Worm (Caenorhabditis elegans) whole organism, young adult: Measurements from ENCODE around the gene ttr-16.

Experiments
- C06A6.2 ChIP-seq: fragments of 200-800 bp; sonication (Bioruptor generic); conservative IDR thresholded peaks from 2 replicates; pipeline ENCODE4 v1.3.6; 2022; ENCODE audit warnings: missing genetic modification characterization, missing compliant biosample characterization
- F39B2.1 ChIP-seq: fragments of 200-800 bp; sonication (Bioruptor generic); IDR thresholded peaks from 2 replicates; pipeline ENCODE4 v1.3.6; 2022; ENCODE audit warnings: missing genetic modification reagents, missing genetic modification characterization, missing compliant biosample characterization
- F49E8.2 ChIP-seq: sonication (generic microtip); optimal IDR thresholded peaks from 3 replicates; lab custom pipeline; 2017; ENCODE audit warnings: missing genetic modification characterization, mild to moderate bottlenecking, missing compliant biosample characterization, antibody characterized with exemption, moderate library complexity; ENCODE audit not compliant: insufficient read depth
- T07F8.4 ChIP-seq: sonication (generic microtip); optimal IDR thresholded peaks from 2 replicates; lab custom pipeline; 2016; ENCODE audit warnings: mild to moderate bottlenecking, missing genetic modification characterization, moderate library complexity, missing compliant biosample characterization
- Y56A3A.18 ChIP-seq: fragments of 200-800 bp; sonication (Bioruptor generic); IDR thresholded peaks from 2 replicates; pipeline ENCODE4 v1.3.6; 2022; ENCODE audit warnings: missing genetic modification reagents, missing genetic modification characterization, missing compliant biosample characterization
- ZK185.1 ChIP-seq: sonication (generic microtip); optimal IDR thresholded peaks from 2 replicates; lab custom pipeline; 2016; ENCODE audit warnings: mild to moderate bottlenecking, missing genetic modification characterization, missing compliant biosample characterization; ENCODE audit not compliant: poor library complexity, severe bottlenecking
- atf-7 ChIP-seq: sonication (generic microtip); optimal IDR thresholded peaks from 2 replicates; lab custom pipeline; 2017; ENCODE audit warnings: mild to moderate bottlenecking, missing genetic modification characterization, missing compliant biosample characterization
- athp-1 ChIP-seq: sonication (generic microtip); optimal IDR thresholded peaks from 2 replicates; lab custom pipeline; 2017; ENCODE audit warnings: mild to moderate bottlenecking, missing genetic modification characterization, missing compliant biosample characterization
- attf-6 ChIP-seq: fragments of 200-800 bp; sonication (Bioruptor generic); IDR thresholded peaks from 2 replicates; pipeline ENCODE4 v1.3.6; 2022; ENCODE audit warnings: missing genetic modification reagents, missing genetic modification characterization, missing compliant biosample characterization
- ccch-3 ChIP-seq: fragments of 200-800 bp; sonication (Bioruptor generic); optimal IDR thresholded peaks from 2 replicates; lab custom pipeline; 2018; ENCODE audit warnings: mild to moderate bottlenecking, missing genetic modification characterization, missing compliant biosample characterization
- ceh-100 ChIP-seq: fragments of 200-800 bp; sonication (Bioruptor generic); IDR thresholded peaks from 2 replicates; pipeline ENCODE4 v1.3.6; 2022; ENCODE audit warnings: missing genetic modification reagents, missing genetic modification characterization, missing compliant biosample characterization
- ceh-27 ChIP-seq: fragments of 200-800 bp; sonication (Bioruptor generic); optimal IDR thresholded peaks from 2 replicates; lab custom pipeline; 2018; ENCODE audit warnings: mild to moderate bottlenecking, missing genetic modification characterization, moderate library complexity, missing compliant biosample characterization
- ceh-91 ChIP-seq: fragments of 200-800 bp; sonication (Bioruptor generic); IDR thresholded peaks from 2 replicates; pipeline ENCODE4 v1.3.6; 2022; ENCODE audit warnings: missing genetic modification reagents, missing genetic modification characterization, missing compliant biosample characterization
- dpff-1 ChIP-seq: sonication (generic microtip); optimal IDR thresholded peaks from 2 replicates; lab custom pipeline; 2017; ENCODE audit warnings: mild to moderate bottlenecking, missing genetic modification characterization, missing compliant biosample characterization
- hlh-26 ChIP-seq: fragments of 200-800 bp; sonication (Bioruptor generic); conservative IDR thresholded peaks from 2 replicates; pipeline ENCODE4 v1.3.6; 2022; ENCODE audit warnings: missing genetic modification reagents, missing genetic modification characterization, missing compliant biosample characterization
- hmg-1.2 ChIP-seq: fragments of 200-800 bp; sonication (Bioruptor generic); IDR thresholded peaks from 2 replicates; pipeline ENCODE4 v1.3.6; 2022; ENCODE audit warnings: missing genetic modification reagents, missing genetic modification characterization, missing compliant biosample characterization
- hsf-1 ChIP-seq: fragments of 200-800 bp; sonication (Bioruptor generic); IDR thresholded peaks from 2 replicates; pipeline ENCODE4 v1.3.6; 2022; ENCODE audit warnings: missing genetic modification reagents, missing genetic modification characterization, missing compliant biosample characterization
- lin-35 ChIP-seq, 3 experiments: fragments of 150-350 bp in 2 of 3; sonication (generic microtip) in 1 of 3; optimal IDR thresholded peaks; 2 replicates each; lab custom pipeline; 2014 to 2018; ENCODE audit warnings: missing biosample characterization in 3 of 3, missing genetic modification characterization in 3 of 3, missing genetic modification reagents in 3 of 3
- lin-40 ChIP-seq: sonication (generic microtip); optimal IDR thresholded peaks from 2 replicates; lab custom pipeline; 2016; ENCODE audit warnings: missing genetic modification characterization, mild to moderate bottlenecking, missing compliant biosample characterization, missing genotype, missing genetic modification reagents
- lir-1 ChIP-seq: fragments of 200-800 bp; sonication (Bioruptor generic); conservative IDR thresholded peaks from 2 replicates; pipeline ENCODE4 v1.3.6; 2022; ENCODE audit warnings: missing genetic modification reagents, missing genetic modification characterization, missing compliant biosample characterization
- lsy-27 ChIP-seq: sonication (generic microtip); optimal IDR thresholded peaks from 2 replicates; lab custom pipeline; 2017; ENCODE audit warnings: missing genetic modification characterization, mild to moderate bottlenecking, missing compliant biosample characterization, antibody characterized with exemption, missing genotype, borderline replicate concordance; ENCODE audit not compliant: insufficient read depth
- madf-3 ChIP-seq: fragments of 200-800 bp; sonication (Bioruptor generic); IDR thresholded peaks from 2 replicates; pipeline ENCODE4 v1.3.6; 2022; ENCODE audit warnings: missing genetic modification reagents, missing genetic modification characterization, missing compliant biosample characterization
- nfya-2 ChIP-seq: fragments of 200-800 bp; sonication (Bioruptor generic); IDR thresholded peaks from 2 replicates; pipeline ENCODE4 v1.3.6; 2022; ENCODE audit warnings: missing genetic modification reagents, missing genetic modification characterization, missing compliant biosample characterization
- nfyb-1 ChIP-seq: fragments of 200-800 bp; sonication (Bioruptor generic); IDR thresholded peaks from 2 replicates; pipeline ENCODE4 v1.3.6; 2022; ENCODE audit warnings: missing genetic modification reagents, missing genetic modification characterization, missing compliant biosample characterization
- nhr-120 ChIP-seq: fragments of 200-800 bp; sonication (Bioruptor generic); IDR thresholded peaks from 2 replicates; pipeline ENCODE4 v1.3.6; 2022; ENCODE audit warnings: missing genetic modification characterization, missing compliant biosample characterization
- nhr-80 ChIP-seq: sonication (generic microtip); optimal IDR thresholded peaks from 2 replicates; lab custom pipeline; 2016; ENCODE audit warnings: missing genetic modification characterization, missing compliant biosample characterization
- rcor-1 ChIP-seq: fragments of 200-800 bp; sonication (Bioruptor generic); IDR thresholded peaks from 2 replicates; pipeline ENCODE4 v1.3.6; 2022; ENCODE audit warnings: missing genetic modification reagents, missing genetic modification characterization, missing compliant biosample characterization
- sdz-38 ChIP-seq: sonication (generic microtip); optimal IDR thresholded peaks from 2 replicates; lab custom pipeline; 2016; ENCODE audit warnings: missing genotype, missing genetic modification characterization, missing compliant biosample characterization
- snpc-1.1 ChIP-seq: sonication (generic microtip); optimal IDR thresholded peaks from 2 replicates; lab custom pipeline; 2017; ENCODE audit warnings: missing genetic modification characterization, mild to moderate bottlenecking, missing compliant biosample characterization, antibody characterized with exemption, moderate library complexity, missing genotype, missing genetic modification reagents; ENCODE audit not compliant: insufficient read depth
- snpc-3.4 ChIP-seq: sonication (generic microtip); optimal IDR thresholded peaks from 2 replicates; lab custom pipeline; 2017; ENCODE audit warnings: missing genetic modification characterization, mild to moderate bottlenecking, missing compliant biosample characterization, antibody characterized with exemption, moderate library complexity, missing genotype, missing genetic modification reagents
- snpc-4 ChIP-seq, 5 experiments: fragments of 150-350 bp in 1 of 5; sonication (generic microtip) in 4 of 5; optimal IDR thresholded peaks; 2 replicates each; lab custom pipeline; 2014 to 2018; ENCODE audit warnings: missing genetic modification characterization in 5 of 5, missing biosample characterization in 3 of 5, antibody characterized with exemption in 2 of 5, mild to moderate bottlenecking in 2 of 5, missing compliant biosample characterization in 2 of 5, missing genotype in 2 of 5, moderate library complexity in 2 of 5, missing genetic modification reagents in 1 of 5
- sptf-2 ChIP-seq: fragments of 200-800 bp; sonication (Bioruptor generic); optimal IDR thresholded peaks from 2 replicates; lab custom pipeline; 2018; ENCODE audit warnings: mild to moderate bottlenecking, missing genetic modification characterization, missing compliant biosample characterization
- tbx-9 ChIP-seq: sonication (generic microtip); optimal IDR thresholded peaks from 2 replicates; lab custom pipeline; 2016; ENCODE audit warnings: borderline replicate concordance, missing genetic modification characterization, inconsistent platforms, missing compliant biosample characterization
- tlf-1 ChIP-seq: fragments of 200-800 bp; sonication (Bioruptor generic); optimal IDR thresholded peaks from 2 replicates; lab custom pipeline; 2018; ENCODE audit warnings: mild to moderate bottlenecking, missing genetic modification characterization, missing compliant biosample characterization
- xnd-1 ChIP-seq: sonication (generic microtip); optimal IDR thresholded peaks from 2 replicates; lab custom pipeline; 2016; ENCODE audit warnings: missing genotype, missing genetic modification reagents, missing genetic modification characterization, missing compliant biosample characterization

Gene ttr-16

ce11 chrIV:11080823-11081285 lies 16.9 kb upstream of the ttr-16 start, which contains the start of gene atg-7 (continued):
- TF ChIP-seq tlf-1 (GFP tag; lab: Kevin White, UChicago) = peak; percentile 70
- TF ChIP-seq lin-40 (tag; lab: Kevin White, UChicago) = peak; percentile 14
- peak; percentile 80 for TF ChIP-seq F49E8.2 (tag; lab: Kevin White, UChicago)
- TF ChIP-seq ccch-3 = no peak
- no peak for TF ChIP-seq hlh-26 (GFP tag; lab: Robert Waterston, UW)
- TF ChIP-seq attf-6 (GFP tag; lab: Robert Waterston, UW) = peak; percentile 76; the same call in 1 of the 2 replicates
- no peak for TF ChIP-seq tbx-9 (tag; lab: Kevin White, UChicago)
- TF ChIP-seq nfya-2 (GFP tag; lab: Robert Waterston, UW) = no peak
- TF ChIP-seq T07F8.4 = no peak
- TF ChIP-seq hmg-1.2 (GFP tag; lab: Robert Waterston, UW) = peak; percentile 34; the same call in 1 of the 2 replicates
- TF ChIP-seq hsf-1 (GFP tag; lab: Robert Waterston, UW) = 0 out of 2 replicates have a peak, but pooled peaks have one; percentile 58
- peak in 1 of 3 experiments; percentile 13 for TF ChIP-seq lin-35 (GFP tag; optimal IDR thresholded peaks at IDR 0.05; lab: Kevin White, UChicago)
- no peak for TF ChIP-seq lsy-27 (tag; lab: Kevin White, UChicago)
- TF ChIP-seq sdz-38 (tag; lab: Kevin White, UChicago) = no peak
- TF ChIP-seq lir-1 (GFP tag; lab: Robert Waterston, UW) = no peak
- TF ChIP-seq xnd-1 (tag; lab: Kevin White, UChicago) = peak; percentile 28
- no peak for TF ChIP-seq snpc-3.4 (tag; lab: Kevin White, UChicago)
- peak; percentile 35 for TF ChIP-seq athp-1 (tag; lab: Kevin White, UChicago)
- TF ChIP-seq nhr-80 (tag; lab: Kevin White, UChicago) = no peak
- TF ChIP-seq snpc-4 (GFP tag; optimal IDR thresholded peaks at IDR 0.05; lab: Kevin White, UChicago) = no peak
- TF ChIP-seq snpc-4 (tag; optimal IDR thresholded peaks at IDR 0.05; lab: Kevin White, UChicago) = peak in 2 of 4 experiments; percentile 37 to 41
- TF ChIP-seq nhr-120 (GFP tag; lab: Robert Waterston, UW) = no peak
- peak; percentile 63; the same call in 1 of the 2 replicates for TF ChIP-seq nfyb-1 (GFP tag; lab: Robert Waterston, UW)
- TF ChIP-seq C06A6.2 (GFP tag; lab: Robert Waterston, UW) = no peak
- TF ChIP-seq ceh-100 (GFP tag; lab: Robert Waterston, UW) = no peak

DNA sequence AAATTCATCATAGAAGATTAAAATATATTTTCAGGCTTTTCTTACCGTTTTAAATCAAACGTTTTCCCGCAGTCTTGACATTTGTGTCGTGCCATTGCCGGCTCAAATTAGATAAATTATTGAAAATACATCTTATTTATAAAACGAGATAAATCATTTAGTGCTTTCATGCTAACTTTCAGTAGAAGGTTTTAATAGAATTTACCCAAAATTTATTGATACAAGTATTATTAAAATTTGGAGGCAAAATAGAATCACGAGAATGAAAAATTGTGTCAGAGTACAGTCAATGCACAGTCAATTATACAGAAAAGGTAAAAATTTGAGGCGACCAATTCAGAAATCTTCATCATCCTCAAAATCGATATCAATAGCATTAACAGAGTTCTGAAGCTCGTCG lies 14.5 kb upstream of the ttr-16 start, which contains the start of gene Y5F2A.4:
TSS of gene Y5F2A.4 (minus strand) at position 101 of the 400 bp plus-strand sequence.
- TF ChIP-seq snpc-1.1 (tag; lab: Kevin White, UChicago) = no peak
- no peak for TF ChIP-seq ceh-91 (GFP tag; lab: Robert Waterston, UW)
- TF ChIP-seq F39B2.1 (GFP tag; lab: Robert Waterston, UW) = no peak
- TF ChIP-seq dpff-1 (tag; lab: Kevin White, UChicago) = no peak
- no peak for TF ChIP-seq madf-3 (GFP tag; lab: Robert Waterston, UW)
- TF ChIP-seq hmg-1.2 (GFP tag; lab: Robert Waterston, UW) = no peak
- no peak for TF ChIP-seq Y56A3A.18 (GFP tag; lab: Robert Waterston, UW)
- TF ChIP-seq atf-7 (tag; lab: Kevin White, UChicago) = no peak
- TF ChIP-seq hsf-1 (GFP tag; lab: Robert Waterston, UW) = no peak
- TF ChIP-seq rcor-1 = no peak
- TF ChIP-seq athp-1 (tag; lab: Kevin White, UChicago) = no peak
- TF ChIP-seq ccch-3 = no peak
- no peak for TF ChIP-seq sptf-2
- TF ChIP-seq, all 124 proteins: peak for 0

DNA sequence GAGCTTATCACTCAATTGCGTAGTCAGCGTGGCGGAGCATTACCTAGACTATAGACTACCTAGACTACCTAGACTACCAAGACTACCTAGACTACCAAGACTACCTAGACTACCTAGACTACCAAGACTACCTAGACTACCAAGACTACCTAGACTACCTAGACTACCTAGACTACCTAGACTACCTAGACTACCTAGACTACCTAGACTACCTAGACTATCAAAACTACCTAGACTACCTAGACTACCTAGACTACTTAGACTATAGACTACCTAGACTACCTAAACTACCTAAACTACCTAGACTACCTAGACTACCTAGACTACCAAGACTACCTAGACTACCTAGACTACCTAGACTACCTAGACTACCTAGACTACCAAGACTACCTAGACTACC lies 7.0 kb upstream of the ttr-16 start:
- TF ChIP-seq ceh-27 (GFP tag; lab: Kevin White, UChicago) (peak; percentile 5), ZK185.1 (tag; lab: Kevin White, UChicago) (peak; percentile 32)
